Worm (Caenorhabditis elegans) whole organism, young adult: ENCODE measurements around the gene tomm-70.

Experiments used
- F37B4.10 ChIP-seq: fragments of 200-800 bp; sonication (Bioruptor generic); IDR thresholded peaks from 2 replicates; pipeline ENCODE4 v1.3.6; 2022; ENCODE audit warnings: missing genetic modification characterization, missing compliant biosample characterization
- fkh-3 ChIP-seq: sonication (generic microtip); optimal IDR thresholded peaks from 2 replicates; lab custom pipeline; 2016; ENCODE audit warnings: mild to moderate bottlenecking, missing genetic modification characterization, missing compliant biosample characterization
- hlh-12 ChIP-seq: sonication (generic microtip); optimal IDR thresholded peaks from 2 replicates; lab custom pipeline; 2016; ENCODE audit warnings: missing genetic modification characterization, missing compliant biosample characterization
- hrde-1 ChIP-seq: sonication (generic microtip); optimal IDR thresholded peaks from 2 replicates; lab custom pipeline; 2016; ENCODE audit warnings: missing genetic modification characterization, mild to moderate bottlenecking, missing compliant biosample characterization, moderate library complexity, missing genotype, missing genetic modification reagents, borderline replicate concordance
- let-526 ChIP-seq: fragments of 200-800 bp; sonication (Bioruptor generic); IDR thresholded peaks from 2 replicates; pipeline ENCODE4 v1.3.6; 2022; ENCODE audit warnings: missing genetic modification reagents, missing genetic modification characterization, missing compliant biosample characterization
- nfya-1 ChIP-seq: sonication (generic microtip); optimal IDR thresholded peaks from 2 replicates; lab custom pipeline; 2017; ENCODE audit warnings: antibody characterized with exemption, missing compliant biosample characterization, missing genetic modification characterization, borderline replicate concordance; ENCODE audit not compliant: insufficient read depth
- pha-4 ChIP-seq: fragments of 150-350 bp; sonication (generic microtip); optimal IDR thresholded peaks from 2 replicates; lab custom pipeline; 2014; ENCODE audit warnings: missing biosample characterization, missing genetic modification reagents, missing genetic modification characterization
- snpc-4 ChIP-seq, 5 experiments: fragments of 150-350 bp in 1 of 5; sonication (generic microtip) in 4 of 5; optimal IDR thresholded peaks; 2 replicates each; lab custom pipeline; 2014 to 2018; ENCODE audit warnings: missing genetic modification characterization in 5 of 5, missing biosample characterization in 3 of 5, antibody characterized with exemption in 2 of 5, mild to moderate bottlenecking in 2 of 5, missing compliant biosample characterization in 2 of 5, missing genotype in 2 of 5, moderate library complexity in 2 of 5, missing genetic modification reagents in 1 of 5
- unc-62 ChIP-seq: fragments of 150-350 bp; optimal IDR thresholded peaks from 2 replicates; lab custom pipeline; 2014; ENCODE audit warnings: missing biosample characterization, missing genetic modification reagents, missing genetic modification characterization
- zim-3 ChIP-seq: sonication (generic microtip); optimal IDR thresholded peaks from 2 replicates; lab custom pipeline; 2017; ENCODE audit warnings: mild to moderate bottlenecking, missing genetic modification characterization, moderate library complexity, missing compliant biosample characterization
- ztf-28 ChIP-seq: fragments of 200-800 bp; sonication (Bioruptor generic); IDR thresholded peaks from 2 replicates; pipeline ENCODE4 v1.3.6; 2022; ENCODE audit warnings: missing genetic modification reagents, missing genetic modification characterization, missing compliant biosample characterization

- TF ChIP-seq snpc-4 (GFP tag; optimal IDR thresholded peaks at IDR 0.05; lab: Kevin White, UChicago) (no peak), snpc-4 (tag; optimal IDR thresholded peaks at IDR 0.05; lab: Kevin White, UChicago) (no peak), pha-4 (tag; lab: Kevin White, UChicago) (no peak), F37B4.10 (GFP tag; lab: Robert Waterston, UW) (no peak), unc-62 (GFP tag; lab: Kevin White, UChicago) (no peak), let-526 (GFP tag; lab: Robert Waterston, UW) (no peak), zim-3 (no peak), hrde-1 (no peak), fkh-3 (no peak), ztf-28 (no peak), hlh-12 (tag; lab: Kevin White, UChicago) (no peak), nfya-1 (tag; lab: Kevin White, UChicago) (no peak)
These were observed 7.5 kb upstream of the tomm-70 start for ce11 chrIII:8762016-8762415.
